Worm (Caenorhabditis elegans): ENCODE measurements around the gene gpa-6.

Gene gpa-6

ce11 chrX:13237102-13237501 lies 46.1 kb downstream of the gpa-6 start, which contains the start of gene K08H2.3:
Gene K08H2.3, plus strand, starts transcription at chrX:13237402.
- TF ChIP-seq ceh-22 (tag; optimal IDR thresholded peaks at IDR 0.05) = no peak
- no peak for TF ChIP-seq elt-4 (tag; optimal IDR thresholded peaks at IDR 0.05)
- TF ChIP-seq hlh-15 (tag; optimal IDR thresholded peaks at IDR 0.05) = no peak
- no peak for TF ChIP-seq tbx-7 (tag; optimal IDR thresholded peaks at IDR 0.05)
- TF ChIP-seq gmeb-2 (tag; optimal IDR thresholded peaks at IDR 0.05) = no peak
- no peak for TF ChIP-seq Y22D7AL.16 (tag; optimal IDR thresholded peaks at IDR 0.05)
- no peak for TF ChIP-seq ahr-1 (tag; optimal IDR thresholded peaks at IDR 0.05)
- no peak for TF ChIP-seq pqm-1 (tag; optimal IDR thresholded peaks at IDR 0.05)
- no peak for TF ChIP-seq ceh-48 (tag; optimal IDR thresholded peaks at IDR 0.05)
- TF ChIP-seq sox-2 (GFP tag; IDR thresholded peaks at IDR 0.05) = no peak
- no peak for TF ChIP-seq pag-3 (tag; optimal IDR thresholded peaks at IDR 0.05; ENCODE audit: borderline replicate concordance)
- TF ChIP-seq pax-1 (tag; optimal IDR thresholded peaks at IDR 0.05) = no peak
- no peak for TF ChIP-seq odd-2 (tag; optimal IDR thresholded peaks at IDR 0.05)
- TF ChIP-seq pros-1 (tag; optimal IDR thresholded peaks at IDR 0.05) = no peak
- TF ChIP-seq ets-4 (tag; optimal IDR thresholded peaks at IDR 0.05) = no peak
- no peak for TF ChIP-seq lin-11 (tag; optimal IDR thresholded peaks at IDR 0.05)

- no peak for TF ChIP-seq hlh-15 (tag; optimal IDR thresholded peaks at IDR 0.05)
- TF ChIP-seq elt-2 (tag; optimal IDR thresholded peaks at IDR 0.05) = no peak
- no peak for TF ChIP-seq dmd-4 (tag; optimal IDR thresholded peaks at IDR 0.05; ENCODE audit: borderline replicate concordance)
- TF ChIP-seq hlh-6 (tag; optimal IDR thresholded peaks at IDR 0.05) = no peak
- no peak for TF ChIP-seq pha-2 (tag; optimal IDR thresholded peaks at IDR 0.05)
- no peak for TF ChIP-seq npax-4 (tag; optimal IDR thresholded peaks at IDR 0.05)
- TF ChIP-seq K09A11.1 (tag; optimal IDR thresholded peaks at IDR 0.05; ENCODE audit: insufficient read depth) = no peak
- no peak for TF ChIP-seq tbx-7 (tag; optimal IDR thresholded peaks at IDR 0.05)
These were observed 47.2 kb downstream of the gpa-6 start, which contains the start of gene K08H2.4 for ce11 chrX:13238197-13238596. Gene K08H2.4, plus strand, starts transcription at chrX:13238497.

ce11 chrX:13242231-13242630 lies 51.2 kb downstream of the gpa-6 start, which contains the start of gene K08H2.5:
Gene K08H2.5, minus strand, starts transcription at chrX:13242331.
- TF ChIP-seq pag-3 (tag; optimal IDR thresholded peaks at IDR 0.05; ENCODE audit: borderline replicate concordance) = no peak
- TF ChIP-seq ceh-19 (GFP tag; optimal IDR thresholded peaks at IDR 0.05) = no peak
- no peak for TF ChIP-seq ztf-16 (tag; optimal IDR thresholded peaks at IDR 0.05)
- TF ChIP-seq lim-6 (tag; optimal IDR thresholded peaks at IDR 0.05) = no peak
- no peak for TF ChIP-seq dmd-4 (tag; optimal IDR thresholded peaks at IDR 0.05; ENCODE audit: borderline replicate concordance)
- no peak for TF ChIP-seq ceh-2 (tag; optimal IDR thresholded peaks at IDR 0.05)
- TF ChIP-seq ceh-48 (tag; optimal IDR thresholded peaks at IDR 0.05) = no peak
- no peak for TF ChIP-seq pqm-1 (tag; optimal IDR thresholded peaks at IDR 0.05)
- no peak for TF ChIP-seq ceh-6 (GFP tag; optimal IDR thresholded peaks at IDR 0.05)
- TF ChIP-seq hlh-6 (tag; optimal IDR thresholded peaks at IDR 0.05) = no peak

All from whole organism, late embryonic.